Fruit fly (Drosophila melanogaster) whole organism, embryonic: ENCODE results near the gene CG31178.

Experiments
- Atf6 ChIP-seq: fragments of 200-800 bp; sonication (Bioruptor generic); IDR thresholded peaks from 2 replicates; pipeline ENCODE4 v1.3.6; 2022; ENCODE audit warnings: missing biosample characterization, missing genetic modification characterization
- CG10321 ChIP-seq: fragments of 200-800 bp; sonication (Bioruptor generic); IDR thresholded peaks from 2 replicates; pipeline ENCODE4 v1.3.6; 2022; ENCODE audit warnings: missing biosample characterization, missing genetic modification characterization
- CG10431 ChIP-seq: fragments of 200-800 bp; sonication (Bioruptor generic); optimal IDR thresholded peaks from 3 replicates; lab custom pipeline; 2018; ENCODE audit warnings: missing biosample characterization, mild to moderate bottlenecking, missing genetic modification characterization
- CG10959 ChIP-seq: fragments of 200-800 bp; sonication (Bioruptor generic); IDR thresholded peaks from 2 replicates; pipeline ENCODE4 v1.3.6; 2022; ENCODE audit warnings: missing biosample characterization, missing genetic modification characterization
- CG10979 ChIP-seq: fragments of 200-800 bp; sonication (Bioruptor generic); optimal IDR thresholded peaks from 2 replicates; lab custom pipeline; 2018; ENCODE audit warnings: missing biosample characterization, mild to moderate bottlenecking, missing genetic modification characterization, moderate library complexity
- CG11247 ChIP-seq: fragments of 200-800 bp; sonication (Bioruptor generic); IDR thresholded peaks from 2 replicates; pipeline ENCODE4 v1.3.6; 2022; ENCODE audit warnings: missing biosample characterization, missing genetic modification characterization
- CG11456 ChIP-seq: fragments of 200-800 bp; sonication (Bioruptor generic); IDR thresholded peaks from 3 replicates; pipeline ENCODE4 v1.3.6; 2022; ENCODE audit warnings: missing biosample characterization, missing genetic modification characterization
- CG16779 ChIP-seq: fragments of 200-800 bp; sonication (Bioruptor generic); IDR thresholded peaks from 2 replicates; pipeline ENCODE4 v1.3.6; 2022; ENCODE audit warnings: missing biosample characterization, missing genetic modification characterization
- CG17829 ChIP-seq: fragments of 200-800 bp; optimal IDR thresholded peaks from 2 replicates; lab custom pipeline; 2019; ENCODE audit warnings: missing biosample characterization, mild to moderate bottlenecking, missing genetic modification characterization, moderate library complexity
- CG18262 ChIP-seq: fragments of 200-800 bp; optimal IDR thresholded peaks from 3 replicates; lab custom pipeline; 2019; ENCODE audit warnings: missing biosample characterization, mild to moderate bottlenecking, missing genetic modification characterization, moderate library complexity
- CG2129 ChIP-seq: fragments of 200-800 bp; sonication (Bioruptor generic); IDR thresholded peaks from 2 replicates; pipeline ENCODE4 v1.3.6; 2022; ENCODE audit warnings: missing biosample characterization, missing genetic modification characterization; ENCODE audit not compliant: partially characterized antibody
- CG2199 ChIP-seq: fragments of 200-800 bp; sonication (Bioruptor generic); IDR thresholded peaks from 3 replicates; pipeline ENCODE4 v1.3.6; 2022; ENCODE audit warnings: missing biosample characterization, missing genetic modification characterization
- CG2875 ChIP-seq: fragments of 200-800 bp; sonication (Bioruptor generic); optimal IDR thresholded peaks from 2 replicates; lab custom pipeline; 2017; ENCODE audit warnings: missing biosample characterization, mild to moderate bottlenecking, missing genetic modification characterization, missing genetic modification reagents
- CG43689 ChIP-seq: fragments of 200-800 bp; sonication (Bioruptor generic); IDR thresholded peaks from 2 replicates; pipeline ENCODE4 v1.3.6; 2022; ENCODE audit warnings: missing biosample characterization, missing genetic modification characterization
- CG4854 ChIP-seq: fragments of 200-800 bp; sonication (Bioruptor generic); optimal IDR thresholded peaks from 2 replicates; lab custom pipeline; 2016; ENCODE audit warnings: missing biosample characterization, missing genetic modification characterization, inconsistent platforms
- CG7928 ChIP-seq: fragments of 200-800 bp; sonication (Bioruptor generic); optimal IDR thresholded peaks from 2 replicates; lab custom pipeline; 2017; ENCODE audit warnings: missing biosample characterization, mild to moderate bottlenecking, missing genetic modification characterization
- CG8290 ChIP-seq, 3 experiments: fragments of 200-800 bp; sonication (Bioruptor generic); optimal IDR thresholded peaks; 2 replicates each; lab custom pipeline; 2016 to 2019; ENCODE audit warnings: missing biosample characterization in 3 of 3, missing genetic modification characterization in 3 of 3, mild to moderate bottlenecking in 2 of 3, moderate library complexity in 1 of 3
- CG9609 ChIP-seq: fragments of 200-800 bp; sonication (Bioruptor generic); optimal IDR thresholded peaks from 3 replicates; lab custom pipeline; 2016; ENCODE audit warnings: missing biosample characterization, missing genetic modification characterization
- Deaf1 ChIP-seq: fragments of 200-800 bp; optimal IDR thresholded peaks from 3 replicates; lab custom pipeline; 2019; ENCODE audit warnings: missing biosample characterization, mild to moderate bottlenecking, missing genetic modification characterization, moderate library complexity
- Dll ChIP-seq: fragments of 200-800 bp; sonication (Bioruptor generic); IDR thresholded peaks from 4 replicates; pipeline ENCODE4 v1.3.6; 2022; ENCODE audit warnings: missing biosample characterization, missing genetic modification characterization; ENCODE audit not compliant: partially characterized antibody
- Hand ChIP-seq: fragments of 200-800 bp; sonication (Bioruptor generic); optimal IDR thresholded peaks from 2 replicates; lab custom pipeline; 2017; ENCODE audit warnings: mild to moderate bottlenecking, missing biosample characterization, missing genetic modification reagents, missing genetic modification characterization
- Hsf ChIP-seq: fragments of 200-800 bp; sonication (Bioruptor generic); optimal IDR thresholded peaks from 3 replicates; lab custom pipeline; 2016; ENCODE audit warnings: missing biosample characterization, missing genetic modification characterization
- Lhr ChIP-seq: fragments of 200-800 bp; sonication (Bioruptor generic); optimal IDR thresholded peaks from 3 replicates; lab custom pipeline; 2017; ENCODE audit warnings: mild to moderate bottlenecking, missing biosample characterization, missing genetic modification reagents, missing genetic modification characterization
- Ptx1 ChIP-seq: fragments of 200-800 bp; sonication (Bioruptor generic); IDR thresholded peaks from 2 replicates; pipeline ENCODE4 v1.3.6; 2022; ENCODE audit warnings: missing biosample characterization, missing genetic modification characterization
- Sox102F ChIP-seq: fragments of 200-800 bp; sonication (Bioruptor generic); optimal IDR thresholded peaks from 2 replicates; lab custom pipeline; 2018; ENCODE audit warnings: missing biosample characterization, mild to moderate bottlenecking, missing genetic modification characterization, moderate library complexity
- Ssrp ChIP-seq: fragments of 200-800 bp; sonication (Bioruptor generic); optimal IDR thresholded peaks from 2 replicates; lab custom pipeline; 2018; ENCODE audit warnings: missing biosample characterization, mild to moderate bottlenecking, missing genetic modification characterization, moderate library complexity
- Xrp1 ChIP-seq: fragments of 200-800 bp; sonication (Bioruptor generic); IDR thresholded peaks from 2 replicates; pipeline ENCODE4 v1.3.6; 2022; ENCODE audit warnings: missing biosample characterization, missing genetic modification characterization
- abd-A ChIP-seq: fragments of 200-800 bp; sonication (Bioruptor generic); optimal IDR thresholded peaks from 3 replicates; lab custom pipeline; 2019; ENCODE audit warnings: missing biosample characterization, mild to moderate bottlenecking, missing genetic modification characterization, moderate library complexity
- bigmax ChIP-seq: fragments of 200-800 bp; sonication (Bioruptor generic); optimal IDR thresholded peaks from 2 replicates; lab custom pipeline; 2018; ENCODE audit warnings: missing biosample characterization, mild to moderate bottlenecking, missing genetic modification characterization
- bsh ChIP-seq, 2 experiments: fragments of 200-800 bp; sonication (Bioruptor generic); optimal IDR thresholded peaks; 2 replicates each; lab custom pipeline; 2017 to 2018; ENCODE audit warnings: mild to moderate bottlenecking in 2 of 2, missing biosample characterization in 2 of 2, missing genetic modification characterization in 2 of 2, moderate library complexity in 1 of 2
- cas ChIP-seq: fragments of 200-800 bp; sonication (Bioruptor generic); IDR thresholded peaks from 2 replicates; pipeline ENCODE4 v1.3.6; 2022; ENCODE audit warnings: missing biosample characterization, missing genetic modification characterization
- cwo ChIP-seq: fragments of 200-800 bp; sonication (Bioruptor generic); optimal IDR thresholded peaks from 3 replicates; lab custom pipeline; 2017; ENCODE audit warnings: missing biosample characterization, missing genetic modification characterization, mild to moderate bottlenecking, moderate library complexity, missing genetic modification reagents
- dati ChIP-seq: fragments of 200-800 bp; sonication (Bioruptor generic); IDR thresholded peaks from 2 replicates; pipeline ENCODE4 v1.3.6; 2022; ENCODE audit warnings: missing biosample characterization, missing genetic modification characterization
- esg ChIP-seq: fragments of 200-800 bp; sonication (Bioruptor generic); conservative IDR thresholded peaks from 2 replicates; pipeline ENCODE4 v1.3.6; 2022; ENCODE audit warnings: missing biosample characterization, missing genetic modification characterization
- exex ChIP-seq: fragments of 200-800 bp; sonication (Bioruptor generic); optimal IDR thresholded peaks from 4 replicates; lab custom pipeline; 2018; ENCODE audit warnings: missing biosample characterization, mild to moderate bottlenecking, missing genetic modification characterization, moderate library complexity
- hb ChIP-seq: fragments of 200-800 bp; sonication (Bioruptor generic); IDR thresholded peaks from 3 replicates; pipeline ENCODE4 v1.3.6; 2022; ENCODE audit warnings: missing biosample characterization, missing genetic modification characterization; ENCODE audit not compliant: partially characterized antibody
- nmo ChIP-seq: fragments of 200-800 bp; sonication (Bioruptor generic); optimal IDR thresholded peaks from 2 replicates; lab custom pipeline; 2018; ENCODE audit warnings: missing biosample characterization, mild to moderate bottlenecking, missing genetic modification characterization, moderate library complexity
- oc ChIP-seq: fragments of 200-800 bp; sonication (Bioruptor generic); optimal IDR thresholded peaks from 2 replicates; lab custom pipeline; 2018; ENCODE audit warnings: missing biosample characterization, mild to moderate bottlenecking, missing genetic modification characterization, moderate library complexity
- otp ChIP-seq: fragments of 200-800 bp; sonication (Bioruptor generic); IDR thresholded peaks from 3 replicates; pipeline ENCODE4, ENCODE4 v1.3.6; 2022; ENCODE audit warnings: missing biosample characterization, missing genetic modification characterization
- sens ChIP-seq: fragments of 200-800 bp; sonication (Bioruptor generic); peaks from one replicate; lab custom pipeline; 2016; ENCODE audit warnings: missing biosample characterization, missing genetic modification characterization
- shn ChIP-seq: fragments of 200-800 bp; sonication (Bioruptor generic); optimal IDR thresholded peaks from 3 replicates; lab custom pipeline; 2016; ENCODE audit warnings: missing biosample characterization, missing genetic modification characterization
- stc ChIP-seq: fragments of 200-800 bp; sonication (Bioruptor generic); IDR thresholded peaks from 2 replicates; pipeline ENCODE4 v1.3.6; 2022; ENCODE audit warnings: missing biosample characterization, missing genetic modification characterization
- tna ChIP-seq: fragments of 200-800 bp; sonication (Bioruptor generic); IDR thresholded peaks from 2 replicates; pipeline ENCODE4 v1.3.6; 2022; ENCODE audit warnings: missing biosample characterization, missing genetic modification characterization; ENCODE audit not compliant: partially characterized antibody
- ttk ChIP-seq: fragments of 200-800 bp; sonication (Bioruptor generic); IDR thresholded peaks from 2 replicates; pipeline ENCODE4 v2.1.2; 2022; ENCODE audit warnings: missing biosample characterization, missing genetic modification characterization
- tx ChIP-seq: fragments of 200-800 bp; sonication (Bioruptor generic); optimal IDR thresholded peaks from 2 replicates; lab custom pipeline; 2016; ENCODE audit warnings: missing biosample characterization, missing genetic modification characterization
- unpg ChIP-seq: fragments of 200-800 bp; sonication (Bioruptor generic); optimal IDR thresholded peaks from 3 replicates; lab custom pipeline; 2018; ENCODE audit warnings: missing biosample characterization, mild to moderate bottlenecking, missing genetic modification characterization, moderate library complexity
- vnd ChIP-seq: fragments of 200-800 bp; sonication (Bioruptor generic); IDR thresholded peaks from 3 replicates; pipeline ENCODE4 v1.3.6; 2022; ENCODE audit warnings: missing biosample characterization, missing genetic modification characterization; ENCODE audit not compliant: partially characterized antibody
- zf30C ChIP-seq: fragments of 200-800 bp; sonication (Bioruptor generic); optimal IDR thresholded peaks from 3 replicates; lab custom pipeline; 2018; ENCODE audit warnings: missing biosample characterization, mild to moderate bottlenecking, missing genetic modification characterization
- zfh1 ChIP-seq: fragments of 200-800 bp; sonication (Bioruptor generic); IDR thresholded peaks from 3 replicates; pipeline ENCODE4 v1.3.6; 2022; ENCODE audit warnings: missing biosample characterization, missing genetic modification characterization

The CG31178 gene

dm6 chr3R:21827453-21828039 lies 46.0 kb upstream of the CG31178 start (continued):
- TF ChIP-seq Ssrp (tag; lab: Kevin White, UChicago) (peak; percentile 2), nmo (GFP tag; lab: Kevin White, UChicago) (peak; percentile 30), CG11456 (GFP tag; lab: Robert Waterston, UW) (no peak), CG10431 (GFP tag; lab: Kevin White, UChicago) (no peak), cwo (GFP tag; lab: Kevin White, UChicago) (no peak), abd-A (no peak), CG2199 (GFP tag; lab: Robert Waterston, UW) (peak; percentile 49; the same call in 2 of the 3 replicates), zfh1 (0 out of 3 replicates have a peak, but pooled peaks have one; percentile 21), CG43689 (no peak), Deaf1 (tag; lab: Kevin White, UChicago) (no peak), CG7928 (GFP tag; lab: Kevin White, UChicago) (no peak), bsh (GFP tag; optimal IDR thresholded peaks at IDR 0.05; lab: Kevin White, UChicago) (peak in 1 of 2 experiments; percentile 45), vnd (GFP tag; lab: Robert Waterston, UW) (no peak), dati (GFP tag; lab: Robert Waterston, UW) (no peak), oc (tag; lab: Kevin White, UChicago) (no peak), CG10979 (no peak), CG17829 (tag; lab: Kevin White, UChicago) (no peak), CG8290 (GFP tag; optimal IDR thresholded peaks at IDR 0.05; lab: Kevin White, UChicago) (no peak), CG8290 (tag; optimal IDR thresholded peaks at IDR 0.05; lab: Kevin White, UChicago) (no peak), CG2129 (GFP tag; lab: Robert Waterston, UW) (no peak), sens (peak; percentile 2), CG9609 (GFP tag; lab: Kevin White, UChicago) (no peak), otp (GFP tag; lab: Robert Waterston, UW) (0 out of 3 replicates have a peak, but pooled peaks have one; percentile 11), Sox102F (GFP tag; lab: Kevin White, UChicago) (peak; percentile 25), stc (no peak), Hsf (GFP tag; lab: Kevin White, UChicago) (no peak), shn (no peak), exex (tag; lab: Kevin White, UChicago) (no peak), Lhr (GFP tag; lab: Kevin White, UChicago) (no peak), tna (no peak), unpg (GFP tag; lab: Kevin White, UChicago) (no peak), Ptx1 (0 out of 2 replicates have a peak, but pooled peaks have one; percentile 21), cas (no peak), Dll (GFP tag; lab: Robert Waterston, UW) (no peak), bigmax (GFP tag; lab: Kevin White, UChicago) (no peak), hb (GFP tag; lab: Robert Waterston, UW) (no peak), Xrp1 (GFP tag; lab: Robert Waterston, UW) (no peak), CG16779 (GFP tag; lab: Robert Waterston, UW) (no peak), Atf6 (GFP tag; lab: Robert Waterston, UW) (no peak), esg (0 out of 2 replicates have a peak, but pooled peaks have one; percentile 9), CG2875 (GFP tag; lab: Kevin White, UChicago) (no peak), zf30C (GFP tag; lab: Kevin White, UChicago) (peak; percentile 65), CG11247 (GFP tag; lab: Robert Waterston, UW) (no peak), CG18262 (tag; lab: Kevin White, UChicago) (peak; percentile 7), Hand (no peak), CG10321 (GFP tag; lab: Robert Waterston, UW) (no peak), tx (GFP tag; lab: Kevin White, UChicago) (no peak), CG4854 (no peak), ttk (no peak), CG10959 (GFP tag; lab: Robert Waterston, UW) (no peak)
